Fruit fly (Drosophila melanogaster): Measurements from ENCODE around the gene tal-1A.
A peak's percentile ranks its signal among the peaks of the same experiment; 100 is the strongest.

The tal-1A gene

DNA sequence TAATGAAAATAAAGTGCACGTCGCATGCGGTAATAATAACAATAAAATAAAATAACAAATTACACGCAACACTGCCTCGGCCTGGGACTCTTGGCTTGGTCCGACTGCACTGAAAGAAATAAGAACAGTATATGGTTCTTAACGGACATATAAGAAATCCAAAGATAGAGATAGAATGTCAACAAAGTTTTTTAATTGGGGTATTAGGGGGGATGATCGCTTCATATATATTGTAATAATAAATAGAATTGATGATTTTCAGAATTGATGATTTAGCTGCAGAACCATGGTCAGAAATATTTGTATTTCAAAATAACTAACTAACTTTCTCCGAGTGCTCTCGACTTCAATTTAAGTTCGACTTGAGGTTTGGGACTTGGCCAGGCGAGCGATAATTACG, 16.8 kb upstream of the tal-1A start (continued):
- TF ChIP-seq eve (GFP tag; optimal IDR thresholded peaks at IDR 0.05) (peak in 1 of 2 experiments; percentile 57), bowl (GFP tag; IDR thresholded peaks at IDR 0.05) (no peak), Dll (GFP tag; IDR thresholded peaks at IDR 0.05; ENCODE audit: partially characterized antibody) (no peak), onecut (GFP tag; IDR thresholded peaks at IDR 0.05) (no peak), CG17361 (GFP tag; IDR thresholded peaks at IDR 0.05) (peak; percentile 57), Eip74EF (GFP tag; optimal IDR thresholded peaks at IDR 0.05) (no peak), bigmax (GFP tag; optimal IDR thresholded peaks at IDR 0.05) (no peak), CG10267 (tag; optimal IDR thresholded peaks at IDR 0.05) (peak; percentile 39), kay (GFP tag; optimal IDR thresholded peaks at IDR 0.05) (no peak), row (GFP tag; IDR thresholded peaks at IDR 0.05) (peak; percentile 26; the same call in 1 of the 3 replicates), gfzf (GFP tag; optimal IDR thresholded peaks at IDR 0.05) (no peak)

DNA sequence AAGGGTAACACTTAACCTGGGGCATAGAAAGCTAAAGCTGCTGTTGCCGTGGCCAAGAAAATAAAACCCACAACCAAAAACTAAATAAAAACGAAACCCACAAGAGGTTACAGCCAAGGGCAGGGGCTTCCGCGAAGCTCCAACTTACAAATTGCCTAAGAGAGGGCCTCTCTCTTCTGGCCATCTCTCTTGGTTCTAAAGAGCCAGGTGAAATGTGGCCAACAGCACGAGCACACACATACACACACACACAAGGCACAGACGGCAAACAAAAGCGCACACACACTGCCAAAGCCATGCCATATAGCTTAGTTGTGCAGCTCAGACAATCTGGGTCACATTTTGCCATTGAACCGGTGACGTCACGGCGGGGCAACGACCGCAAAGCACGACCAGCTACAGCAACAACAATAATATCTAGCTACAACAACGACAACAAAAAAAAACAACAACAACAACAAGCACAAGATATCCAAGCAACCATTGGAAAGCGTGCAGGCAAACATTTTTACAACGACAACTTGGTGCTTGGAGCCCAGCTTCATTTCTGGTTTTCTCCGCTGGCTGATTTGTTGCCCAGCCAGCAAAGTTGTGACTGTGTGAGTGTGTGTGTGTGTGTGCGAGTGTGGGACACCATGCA, 16.2 kb upstream of the tal-1A start:
- peak; percentile 1 for TF ChIP-seq sens (GFP tag)
- no peak for TF ChIP-seq CG43689 (GFP tag; IDR thresholded peaks at IDR 0.05)
- TF ChIP-seq CG1529 (GFP tag; optimal IDR thresholded peaks at IDR 0.05): no peak
- no peak for TF ChIP-seq D19B (GFP tag; optimal IDR thresholded peaks at IDR 0.05)
- no peak for TF ChIP-seq Nf-YA (GFP tag; IDR thresholded peaks at IDR 0.05)
- TF ChIP-seq Med (GFP tag): peak; percentile 41
- TF ChIP-seq CG12236 (GFP tag; optimal IDR thresholded peaks at IDR 0.05): no peak
- TF ChIP-seq cad (GFP tag; optimal IDR thresholded peaks at IDR 0.05): no peak
- TF ChIP-seq Trl (optimal IDR thresholded peaks at IDR 0.05): peak; percentile 61 to 65
- TF ChIP-seq Trl (GFP tag; optimal IDR thresholded peaks at IDR 0.05): no peak
- no peak for TF ChIP-seq seq (GFP tag; IDR thresholded peaks at IDR 0.05)
- TF ChIP-seq ken (GFP tag; IDR thresholded peaks at IDR 0.05): no peak; the same call in 2 of the 3 replicates
- no peak for TF ChIP-seq H2.0 (GFP tag; IDR thresholded peaks at IDR 0.05)
- TF ChIP-seq Dip3 (GFP tag; optimal IDR thresholded peaks at IDR 0.05): no peak
- no peak for TF ChIP-seq insv (GFP tag; optimal IDR thresholded peaks at IDR 0.05)
- TF ChIP-seq chinmo (GFP tag; IDR thresholded peaks at IDR 0.05; ENCODE audit: partially characterized antibody): 0 out of 4 replicates have a peak, but pooled peaks have one; percentile 35
- peak in 1 of 2 experiments; percentile 63 for TF ChIP-seq Hr78 (GFP tag; optimal IDR thresholded peaks at IDR 0.05)
- peak; percentile 94 for TF ChIP-seq CG3163 (GFP tag; optimal IDR thresholded peaks at IDR 0.05)
- TF ChIP-seq eyg (GFP tag; optimal IDR thresholded peaks at IDR 0.05): no peak
- peak; percentile 80 for TF ChIP-seq cg (GFP tag; optimal IDR thresholded peaks at IDR 0.05)
- no peak for TF ChIP-seq bbx (GFP tag; IDR thresholded peaks at IDR 0.05; ENCODE audit: partially characterized antibody)
- TF ChIP-seq Kr (GFP tag; optimal IDR thresholded peaks at IDR 0.05): no peak
- no peak for TF ChIP-seq Side (GFP tag; optimal IDR thresholded peaks at IDR 0.05)
- TF ChIP-seq ftz-f1 (GFP tag; optimal IDR thresholded peaks at IDR 0.05): no peak
- TF ChIP-seq CG4328 (GFP tag; optimal IDR thresholded peaks at IDR 0.05): no peak
- no peak for TF ChIP-seq CG17829 (tag; optimal IDR thresholded peaks at IDR 0.05)
- TF ChIP-seq gcm2 (GFP tag; optimal IDR thresholded peaks at IDR 0.05): no peak
- no peak for TF ChIP-seq unpg (GFP tag; optimal IDR thresholded peaks at IDR 0.05)
- TF ChIP-seq CG5180 (GFP tag; optimal IDR thresholded peaks at IDR 0.05): peak; percentile 65
- TF ChIP-seq Sox100B (GFP tag; optimal IDR thresholded peaks at IDR 0.05): no peak
- no peak for TF ChIP-seq fd102C (GFP tag; optimal IDR thresholded peaks at IDR 0.05)
- no peak for TF ChIP-seq CG3726 (GFP tag; IDR thresholded peaks at IDR 0.05)
- TF ChIP-seq pho (GFP tag; optimal IDR thresholded peaks at IDR 0.05): no peak
- TF ChIP-seq oc (tag; optimal IDR thresholded peaks at IDR 0.05): peak; percentile 54
- TF ChIP-seq danr (GFP tag; IDR thresholded peaks at IDR 0.05): no peak
- TF ChIP-seq run (tag; optimal IDR thresholded peaks at IDR 0.05): no peak
- TF ChIP-seq PHDP (tag; optimal IDR thresholded peaks at IDR 0.05): no peak
- no peak for TF ChIP-seq CG13775 (GFP tag; optimal IDR thresholded peaks at IDR 0.05)
- TF ChIP-seq CG15514 (GFP tag; optimal IDR thresholded peaks at IDR 0.05): no peak

Measured in whole organism, embryonic.